Fruit fly (Drosophila melanogaster): ENCODE measurements around the gene CG8004.
A peak's percentile ranks its signal among the peaks of the same experiment; 100 is the strongest.

The CG8004 gene

dm6 chr3L:19932917-19933316 lies 4.6 kb upstream of the CG8004 start (continued):
- no peak for TF ChIP-seq trh (GFP tag; optimal IDR thresholded peaks at IDR 0.05)
- no peak for TF ChIP-seq tgo (GFP tag; IDR thresholded peaks at IDR 0.05)
- no peak for TF ChIP-seq Camta (GFP tag; optimal IDR thresholded peaks at IDR 0.05)
- no peak; the same call in 2 of the 3 replicates for TF ChIP-seq CG3726 (GFP tag; IDR thresholded peaks at IDR 0.05)
- peak; percentile 78 for TF ChIP-seq wek (GFP tag; optimal IDR thresholded peaks at IDR 0.05)
- TF ChIP-seq Mes4 (GFP tag; optimal IDR thresholded peaks at IDR 0.05), result no peak
- TF ChIP-seq CG17385 (GFP tag; optimal IDR thresholded peaks at IDR 0.05), result peak; percentile 53
- TF ChIP-seq Scr (GFP tag; IDR thresholded peaks at IDR 0.05; ENCODE audit: partially characterized antibody), result no peak
- TF ChIP-seq Ets97D (GFP tag; optimal IDR thresholded peaks at IDR 0.05), result no peak
- TF ChIP-seq dysf (GFP tag; IDR thresholded peaks at IDR 0.05), result peak; percentile 44; the same call in 1 of the 3 replicates
- peak; percentile 40 for TF ChIP-seq dmrt99B (tag; optimal IDR thresholded peaks at IDR 0.05)
- peak; percentile 77 for TF ChIP-seq sens-2 (GFP tag; IDR thresholded peaks at IDR 0.05)
- peak; percentile 82 for TF ChIP-seq lab (GFP tag; optimal IDR thresholded peaks at IDR 0.05)
- no peak for TF ChIP-seq Aef1 (GFP tag; IDR thresholded peaks at IDR 0.05)
- TF ChIP-seq TFAM (GFP tag; optimal IDR thresholded peaks at IDR 0.05), result no peak
- TF ChIP-seq CG3065 (GFP tag; optimal IDR thresholded peaks at IDR 0.05), result no peak
- peak; percentile 69 for TF ChIP-seq mirr (GFP tag; optimal IDR thresholded peaks at IDR 0.05)
- no peak for TF ChIP-seq bbx (GFP tag; IDR thresholded peaks at IDR 0.05; ENCODE audit: partially characterized antibody)
- peak; percentile 40 for TF ChIP-seq grn (GFP tag; optimal IDR thresholded peaks at IDR 0.05)
- TF ChIP-seq Dip2 (GFP tag; IDR thresholded peaks at IDR 0.05), result no peak
- peak; percentile 59; the same call in 1 of the 2 replicates for TF ChIP-seq Atf6 (GFP tag; IDR thresholded peaks at IDR 0.05)
- TF ChIP-seq Awh (GFP tag; IDR thresholded peaks at IDR 0.05), result peak; percentile 48; the same call in 1 of the 2 replicates
- 0 out of 2 replicates have a peak, but pooled peaks have one; percentile 16 for TF ChIP-seq Drgx (GFP tag; IDR thresholded peaks at IDR 0.05)
- TF ChIP-seq CG8388 (GFP tag; optimal IDR thresholded peaks at IDR 0.05), result peak; percentile 82
- peak; percentile 99 for TF ChIP-seq CG11504 (tag; optimal IDR thresholded peaks at IDR 0.05)
- peak; percentile 19 for TF ChIP-seq Fer3 (tag; optimal IDR thresholded peaks at IDR 0.05)
- TF ChIP-seq eyg (GFP tag; optimal IDR thresholded peaks at IDR 0.05), result peak; percentile 0
- TF ChIP-seq E2f1 (GFP tag; IDR thresholded peaks at IDR 0.05), result no peak
- no peak for TF ChIP-seq phol (tag; optimal IDR thresholded peaks at IDR 0.05)
- no peak for TF ChIP-seq Sry-δ (GFP tag; optimal IDR thresholded peaks at IDR 0.05)
- TF ChIP-seq tin (GFP tag; optimal IDR thresholded peaks at IDR 0.05), result no peak
- TF ChIP-seq CG3838 (GFP tag; optimal IDR thresholded peaks at IDR 0.05), result no peak
- TF ChIP-seq sc (optimal IDR thresholded peaks at IDR 0.05), result no peak
- TF ChIP-seq sc (GFP tag; optimal IDR thresholded peaks at IDR 0.05), result peak; percentile 4
- no peak for TF ChIP-seq MBD-R2 (GFP tag; IDR thresholded peaks at IDR 0.05)
- TF ChIP-seq B-H2 (GFP tag; optimal IDR thresholded peaks at IDR 0.05), result peak; percentile 36
- TF ChIP-seq Antp (GFP tag; optimal IDR thresholded peaks at IDR 0.05), result peak; percentile 17
- TF ChIP-seq Dad (GFP tag; optimal IDR thresholded peaks at IDR 0.05), result no peak
- TF ChIP-seq CG4617 (GFP tag; optimal IDR thresholded peaks at IDR 0.05; ENCODE audit: borderline replicate concordance), result no peak
- peak; percentile 5 for TF ChIP-seq CG1529 (GFP tag; optimal IDR thresholded peaks at IDR 0.05)
- no peak for TF ChIP-seq Neu2 (GFP tag; optimal IDR thresholded peaks at IDR 0.05; ENCODE audit: borderline replicate concordance)
- TF ChIP-seq Six4 (GFP tag; optimal IDR thresholded peaks at IDR 0.05), result no peak
- TF ChIP-seq sqz (GFP tag; optimal IDR thresholded peaks at IDR 0.05), result no peak
- TF ChIP-seq CG8089 (GFP tag; optimal IDR thresholded peaks at IDR 0.05), result no peak
- TF ChIP-seq CG10654 (GFP tag; optimal IDR thresholded peaks at IDR 0.05), result no peak
- TF ChIP-seq CG9727 (GFP tag; optimal IDR thresholded peaks at IDR 0.05), result no peak
- TF ChIP-seq Poxn (GFP tag; IDR thresholded peaks at IDR 0.05), result no peak
- TF ChIP-seq CG13894 (tag; optimal IDR thresholded peaks at IDR 0.05), result no peak
- no peak for TF ChIP-seq toy (GFP tag; IDR thresholded peaks at IDR 0.05)
- TF ChIP-seq CG13624 (GFP tag; optimal IDR thresholded peaks at IDR 0.05), result no peak
- TF ChIP-seq gro (GFP tag; optimal IDR thresholded peaks at IDR 0.05), result peak; percentile 39
- no peak for TF ChIP-seq dmrt11E (tag; optimal IDR thresholded peaks at IDR 0.05)
